Worm (Caenorhabditis elegans): Measurements from ENCODE around the gene rgs-1.
A peak's percentile ranks its signal among the peaks of the same experiment; 100 is the strongest.

rgs-1 gene

ce11 chrIII:10016413-10017051 is at the start of gene rgs-1:
rgs-1 (minus strand) TSS chrIII:10016558.
- TF ChIP-seq hlh-30 (tag; optimal IDR thresholded peaks at IDR 0.05; ENCODE audit: insufficient read depth), result peak; percentile 86
- no peak for TF ChIP-seq pax-1 (tag; optimal IDR thresholded peaks at IDR 0.05)
- TF ChIP-seq syd-9 (tag; optimal IDR thresholded peaks at IDR 0.05), result peak; percentile 0
- no peak for TF ChIP-seq pqm-1 (tag; optimal IDR thresholded peaks at IDR 0.05)
- peak; percentile 3 for TF ChIP-seq ceh-2 (tag; optimal IDR thresholded peaks at IDR 0.05)
- peak; percentile 58 for TF ChIP-seq tbx-2 (tag; optimal IDR thresholded peaks at IDR 0.05)
- TF ChIP-seq T23F11.4 (GFP tag; optimal IDR thresholded peaks at IDR 0.05), result no peak
- peak; percentile 8 for TF ChIP-seq hlh-6 (tag; optimal IDR thresholded peaks at IDR 0.05)
- peak; percentile 39 for TF ChIP-seq C08G9.2 (tag; optimal IDR thresholded peaks at IDR 0.05)
- peak; percentile 12; the same call in 1 of the 2 replicates for TF ChIP-seq sox-2 (GFP tag; IDR thresholded peaks at IDR 0.05)
- no peak for TF ChIP-seq pat-9 (tag; optimal IDR thresholded peaks at IDR 0.05)
- no peak for TF ChIP-seq hlh-15 (tag; optimal IDR thresholded peaks at IDR 0.05)
- TF ChIP-seq ceh-14 (tag; optimal IDR thresholded peaks at IDR 0.05), result peak; percentile 85
- TF ChIP-seq ceh-48 (tag; optimal IDR thresholded peaks at IDR 0.05), result peak; percentile 34
- TF ChIP-seq ceh-18 (tag; optimal IDR thresholded peaks at IDR 0.05), result peak; percentile 34
- TF ChIP-seq lim-6 (tag; optimal IDR thresholded peaks at IDR 0.05), result peak; percentile 57
- peak; percentile 28 for TF ChIP-seq fax-1 (tag; optimal IDR thresholded peaks at IDR 0.05)
- peak; percentile 25 for TF ChIP-seq ceh-34 (tag; optimal IDR thresholded peaks at IDR 0.05)
- peak; percentile 71 for TF ChIP-seq ceh-31 (tag; optimal IDR thresholded peaks at IDR 0.05)
- peak; percentile 69 for TF ChIP-seq unc-42 (tag; optimal IDR thresholded peaks at IDR 0.05)
- TF ChIP-seq nfya-1 (tag; optimal IDR thresholded peaks at IDR 0.05), result peak; percentile 51

- peak; percentile 42 for TF ChIP-seq ceh-48 (tag; optimal IDR thresholded peaks at IDR 0.05)
- no peak for TF ChIP-seq ttx-3 (tag; optimal IDR thresholded peaks at IDR 0.05)
- no peak for TF ChIP-seq elt-4 (tag; optimal IDR thresholded peaks at IDR 0.05)
- peak; percentile 40 for TF ChIP-seq F13H6.1 (tag; optimal IDR thresholded peaks at IDR 0.05)
- TF ChIP-seq ceh-18 (tag; optimal IDR thresholded peaks at IDR 0.05), result no peak
- TF ChIP-seq pha-4 (tag; optimal IDR thresholded peaks at IDR 0.05), result no peak
- TF ChIP-seq C38D4.7 (GFP tag; optimal IDR thresholded peaks at IDR 0.05), result no peak
- no peak for TF ChIP-seq ceh-22 (tag; optimal IDR thresholded peaks at IDR 0.05)
- peak; percentile 35 for TF ChIP-seq mec-3 (tag; optimal IDR thresholded peaks at IDR 0.05; ENCODE audit: borderline replicate concordance)
- TF ChIP-seq ztf-16 (tag; optimal IDR thresholded peaks at IDR 0.05), result no peak
- no peak for TF ChIP-seq hlh-6 (tag; optimal IDR thresholded peaks at IDR 0.05)
- no peak for TF ChIP-seq pag-3 (tag; optimal IDR thresholded peaks at IDR 0.05; ENCODE audit: borderline replicate concordance)
- no peak for TF ChIP-seq unc-55 (GFP tag; optimal IDR thresholded peaks at IDR 0.05)
- peak; percentile 83 for TF ChIP-seq tbx-7 (tag; optimal IDR thresholded peaks at IDR 0.05)
- no peak for TF ChIP-seq fkh-10 (GFP tag; optimal IDR thresholded peaks at IDR 0.05)
- TF ChIP-seq K02D7.2 (tag; optimal IDR thresholded peaks at IDR 0.05), result no peak
- no peak for TF ChIP-seq odd-2 (tag; optimal IDR thresholded peaks at IDR 0.05)
- no peak for TF ChIP-seq ceh-30 (tag; optimal IDR thresholded peaks at IDR 0.05)
- no peak for TF ChIP-seq ceh-34 (tag; optimal IDR thresholded peaks at IDR 0.05)
- no peak for TF ChIP-seq ceh-24 (tag; optimal IDR thresholded peaks at IDR 0.05)
- TF ChIP-seq ets-4 (tag; optimal IDR thresholded peaks at IDR 0.05), result peak; percentile 74
- TF ChIP-seq zip-5 (tag; optimal IDR thresholded peaks at IDR 0.05), result peak; percentile 79
- no peak for TF ChIP-seq nhr-232 (tag; optimal IDR thresholded peaks at IDR 0.05)
- peak; percentile 85 for TF ChIP-seq ceh-31 (tag; optimal IDR thresholded peaks at IDR 0.05)
- TF ChIP-seq fax-1 (tag; optimal IDR thresholded peaks at IDR 0.05), result peak; percentile 11
- no peak for TF ChIP-seq madf-2 (tag; optimal IDR thresholded peaks at IDR 0.05)
- TF ChIP-seq ceh-19 (GFP tag; optimal IDR thresholded peaks at IDR 0.05), result no peak
- no peak for TF ChIP-seq ceh-9 (tag; optimal IDR thresholded peaks at IDR 0.05)
- no peak for TF ChIP-seq T23F11.4 (GFP tag; optimal IDR thresholded peaks at IDR 0.05)
- peak; percentile 61 for TF ChIP-seq hlh-8 (tag; optimal IDR thresholded peaks at IDR 0.05)
- no peak for TF ChIP-seq sox-2 (GFP tag; IDR thresholded peaks at IDR 0.05)
- no peak for TF ChIP-seq hlh-30 (tag; optimal IDR thresholded peaks at IDR 0.05; ENCODE audit: insufficient read depth)
- no peak for TF ChIP-seq syd-9 (tag; optimal IDR thresholded peaks at IDR 0.05)
- no peak for TF ChIP-seq nhr-11 (tag; optimal IDR thresholded peaks at IDR 0.05)
- peak; percentile 16 for TF ChIP-seq sdc-2 (tag; optimal IDR thresholded peaks at IDR 0.05)
- no peak for TF ChIP-seq nfya-1 (tag; optimal IDR thresholded peaks at IDR 0.05)
- TF ChIP-seq C08G9.2 (tag; optimal IDR thresholded peaks at IDR 0.05), result peak; percentile 84
- no peak for TF ChIP-seq hlh-15 (tag; optimal IDR thresholded peaks at IDR 0.05)
- no peak for TF ChIP-seq sox-4 (tag; optimal IDR thresholded peaks at IDR 0.05)
- TF ChIP-seq pqm-1 (tag; optimal IDR thresholded peaks at IDR 0.05), result no peak
- TF ChIP-seq che-1 (tag; optimal IDR thresholded peaks at IDR 0.05), result no peak
- TF ChIP-seq hlh-13 (GFP tag; optimal IDR thresholded peaks at IDR 0.05), result no peak
These were observed 47.8 kb upstream of the rgs-1 start, which contains the start of gene ekl-6 for ce11 chrIII:10064140-10064539. ekl-6 (plus strand) TSS chrIII:10064404.
